Worm (Caenorhabditis elegans) whole organism, L1 larva: ENCODE results near the gene H03G16.1.

ENCODE experiments used
- C04F5.9 ChIP-seq: sonication (generic microtip); optimal IDR thresholded peaks from 2 replicates; lab custom pipeline; 2016; ENCODE audit warnings: missing genetic modification characterization, missing compliant biosample characterization
- C34B4.2 ChIP-seq: sonication (generic microtip); optimal IDR thresholded peaks from 2 replicates; lab custom pipeline; 2017; ENCODE audit warnings: mild to moderate bottlenecking, missing genetic modification characterization, missing compliant biosample characterization
- F16B12.6 ChIP-seq: fragments of 150-350 bp; optimal IDR thresholded peaks from 2 replicates; lab custom pipeline; 2014; ENCODE audit warnings: missing biosample characterization, missing genetic modification characterization
- Y116A8C.19 ChIP-seq: sonication (generic microtip); optimal IDR thresholded peaks from 2 replicates; lab custom pipeline; 2016; ENCODE audit warnings: missing compliant biosample characterization, missing genetic modification characterization, borderline replicate concordance
- aly-2 ChIP-seq: fragments of 150-350 bp; optimal IDR thresholded peaks from 2 replicates; lab custom pipeline; 2014; ENCODE audit warnings: missing biosample characterization, missing genetic modification characterization
- blmp-1 ChIP-seq: fragments of 150-350 bp; optimal IDR thresholded peaks from 2 replicates; lab custom pipeline; 2014; ENCODE audit warnings: missing biosample characterization, missing genetic modification characterization
- ceh-88 ChIP-seq: fragments of 200-800 bp; sonication (Bioruptor generic); IDR thresholded peaks from 2 replicates; pipeline ENCODE4 v1.3.6; 2022; ENCODE audit warnings: missing genetic modification characterization, missing compliant biosample characterization
- ces-1 ChIP-seq: fragments of 150-350 bp; optimal IDR thresholded peaks from 2 replicates; lab custom pipeline; 2014; ENCODE audit warnings: missing biosample characterization, missing genetic modification reagents, missing genetic modification characterization
- efl-1 ChIP-seq, 4 experiments: fragments of 150-350 bp; optimal IDR thresholded peaks in 3 of 4; peaks in 1 of 4; 1 replicate in 1 of 4; 2 replicates in 3 of 4; lab custom pipeline; 2014; ENCODE audit warnings: missing biosample characterization in 2 of 4, missing genetic modification characterization in 2 of 4, missing genetic modification reagents in 2 of 4
- efl-3 ChIP-seq: fragments of 200-800 bp; sonication (Bioruptor generic); optimal IDR thresholded peaks from 2 replicates; lab custom pipeline; 2018; ENCODE audit warnings: mild to moderate bottlenecking, missing genetic modification characterization, missing compliant biosample characterization
- egl-13 ChIP-seq: sonication (generic microtip); optimal IDR thresholded peaks from 2 replicates; lab custom pipeline; 2016; ENCODE audit warnings: missing genotype, missing genetic modification reagents, missing genetic modification characterization, missing compliant biosample characterization
- elt-2 ChIP-seq: sonication (generic microtip); optimal IDR thresholded peaks from 2 replicates; lab custom pipeline; 2016; ENCODE audit warnings: missing genetic modification characterization, mild to moderate bottlenecking, inconsistent platforms, missing compliant biosample characterization, missing genetic modification reagents
- elt-3 ChIP-seq, 6 experiments: fragments of 150-350 bp in 1 of 6; sonication (generic microtip); optimal IDR thresholded peaks; 2 replicates each; lab custom pipeline; 2017 to 2018; ENCODE audit warnings: missing biosample characterization in 6 of 6, missing genetic modification characterization in 6 of 6, inconsistent platforms in 1 of 6
- fkh-10 ChIP-seq: sonication (generic microtip); optimal IDR thresholded peaks from 2 replicates; lab custom pipeline; 2017; ENCODE audit warnings: missing biosample characterization, missing genetic modification reagents, missing genetic modification characterization
- fkh-4 ChIP-seq: sonication (generic microtip); optimal IDR thresholded peaks from 2 replicates; lab custom pipeline; 2016; ENCODE audit warnings: missing compliant biosample characterization, missing genetic modification characterization, borderline replicate concordance
- fkh-8 ChIP-seq: sonication (generic microtip); optimal IDR thresholded peaks from 2 replicates; lab custom pipeline; 2016; ENCODE audit warnings: mild to moderate bottlenecking, missing genetic modification characterization, missing compliant biosample characterization
- hpl-2 ChIP-seq: fragments of 150-350 bp; optimal IDR thresholded peaks from 2 replicates; lab custom pipeline; 2014; ENCODE audit warnings: missing biosample characterization, missing genetic modification reagents, missing genetic modification characterization
- irx-1 ChIP-seq: sonication (generic microtip); optimal IDR thresholded peaks from 2 replicates; lab custom pipeline; 2016; ENCODE audit warnings: missing genetic modification characterization, missing compliant biosample characterization
- jun-1 ChIP-seq: fragments of 150-350 bp; optimal IDR thresholded peaks from 2 replicates; lab custom pipeline; 2014; ENCODE audit warnings: missing biosample characterization, missing genetic modification reagents, missing genetic modification characterization
- lin-35 ChIP-seq, 2 experiments: fragments of 150-350 bp; optimal IDR thresholded peaks; 2 replicates each; lab custom pipeline; 2014; ENCODE audit warnings: missing biosample characterization in 2 of 2, missing genetic modification characterization in 2 of 2, missing genetic modification reagents in 2 of 2
- lin-39 ChIP-seq: fragments of 150-350 bp; optimal IDR thresholded peaks from 2 replicates; lab custom pipeline; 2014; ENCODE audit warnings: missing biosample characterization, missing genetic modification reagents, missing genetic modification characterization
- lsy-2 ChIP-seq, 2 experiments: fragments of 150-350 bp; optimal IDR thresholded peaks; 2 replicates each; lab custom pipeline; 2014; ENCODE audit warnings: missing biosample characterization in 2 of 2, missing genetic modification characterization in 2 of 2
- mab-9 ChIP-seq: fragments of 200-800 bp; sonication (Bioruptor generic); IDR thresholded peaks from 2 replicates; pipeline ENCODE4 v1.3.6; 2022; ENCODE audit warnings: missing genetic modification reagents, missing genetic modification characterization, missing compliant biosample characterization
- nhr-12 ChIP-seq: sonication (generic microtip); optimal IDR thresholded peaks from 2 replicates; lab custom pipeline; 2017; ENCODE audit warnings: missing biosample characterization, missing genetic modification characterization
- nhr-19 ChIP-seq: fragments of 200-800 bp; sonication (Bioruptor generic); conservative IDR thresholded peaks from 2 replicates; pipeline ENCODE4 v1.3.6; 2022; ENCODE audit warnings: missing genetic modification characterization, missing compliant biosample characterization
- nhr-20 ChIP-seq: sonication (generic microtip); optimal IDR thresholded peaks from 2 replicates; lab custom pipeline; 2016; ENCODE audit warnings: mild to moderate bottlenecking, missing genetic modification characterization, missing compliant biosample characterization
- nhr-237 ChIP-seq: fragments of 150-350 bp; optimal IDR thresholded peaks from 2 replicates; lab custom pipeline; 2014; ENCODE audit warnings: missing biosample characterization, missing genetic modification characterization
- nhr-28 ChIP-seq: fragments of 150-350 bp; optimal IDR thresholded peaks from 2 replicates; lab custom pipeline; 2014; ENCODE audit warnings: missing biosample characterization, missing genetic modification characterization
- nhr-47 ChIP-seq: sonication (generic microtip); optimal IDR thresholded peaks from 2 replicates; lab custom pipeline; 2016; ENCODE audit warnings: mild to moderate bottlenecking, missing genetic modification characterization, moderate library complexity, missing compliant biosample characterization
- pax-3 ChIP-seq: fragments of 200-800 bp; sonication (Bioruptor generic); optimal IDR thresholded peaks from 2 replicates; lab custom pipeline; 2018; ENCODE audit warnings: mild to moderate bottlenecking, missing genetic modification characterization, moderate library complexity, missing compliant biosample characterization
- skn-1 ChIP-seq: fragments of 150-350 bp; optimal IDR thresholded peaks from 2 replicates; lab custom pipeline; 2014; ENCODE audit warnings: missing biosample characterization, missing genetic modification characterization
- snpc-4 ChIP-seq: fragments of 150-350 bp; optimal IDR thresholded peaks from 2 replicates; lab custom pipeline; 2014; ENCODE audit warnings: missing biosample characterization, missing genetic modification characterization
- sox-4 ChIP-seq: sonication (generic microtip); optimal IDR thresholded peaks from 2 replicates; lab custom pipeline; 2016; ENCODE audit warnings: missing genetic modification characterization, missing compliant biosample characterization
- sptf-1 ChIP-seq: fragments of 150-350 bp; optimal IDR thresholded peaks from 2 replicates; lab custom pipeline; 2014; ENCODE audit warnings: missing biosample characterization, missing genetic modification characterization
- sup-37 ChIP-seq: fragments of 200-800 bp; sonication (Bioruptor generic); optimal IDR thresholded peaks from 2 replicates; lab custom pipeline; 2018; ENCODE audit warnings: mild to moderate bottlenecking, missing genetic modification characterization, missing compliant biosample characterization
- swsn-7 ChIP-seq: sonication (generic microtip); optimal IDR thresholded peaks from 2 replicates; lab custom pipeline; 2016; ENCODE audit warnings: missing genetic modification characterization, missing compliant biosample characterization
- unc-30 ChIP-seq: sonication (generic microtip); optimal IDR thresholded peaks from 2 replicates; lab custom pipeline; 2017; ENCODE audit warnings: missing biosample characterization, missing genetic modification characterization
- vab-15 ChIP-seq: sonication (generic microtip); optimal IDR thresholded peaks from 2 replicates; lab custom pipeline; 2017; ENCODE audit warnings: missing genotype, mild to moderate bottlenecking, missing genetic modification characterization, missing compliant biosample characterization
- xbp-1 ChIP-seq: sonication (generic microtip); optimal IDR thresholded peaks from 2 replicates; lab custom pipeline; 2016; ENCODE audit warnings: missing genetic modification characterization, missing compliant biosample characterization
- zip-4 ChIP-seq: fragments of 200-800 bp; sonication (Bioruptor generic); optimal IDR thresholded peaks from 2 replicates; lab custom pipeline; 2018; ENCODE audit warnings: mild to moderate bottlenecking, missing genetic modification characterization, moderate library complexity, missing compliant biosample characterization
- ztf-4 ChIP-seq: fragments of 150-350 bp; optimal IDR thresholded peaks from 2 replicates; lab custom pipeline; 2014; ENCODE audit warnings: missing biosample characterization, missing genetic modification characterization

Gene H03G16.1

ce11 chrX:15034787-15035186 is 18.9 kb upstream of the H03G16.1 start, which contains the start of gene dsc-1:
TSS of gene dsc-1 (minus strand) at chrX:15034832.
- TF ChIP-seq hpl-2 (GFP tag; lab: Kevin White, UChicago) (no peak), nhr-47 (tag; lab: Kevin White, UChicago) (peak; percentile 1), fkh-4 (tag; lab: Kevin White, UChicago) (peak; percentile 62), lin-39 (tag; lab: Kevin White, UChicago) (no peak), lsy-2 (tag; optimal IDR thresholded peaks at IDR 0.05; lab: Kevin White, UChicago) (no peak), sox-4 (tag; lab: Kevin White, UChicago) (no peak), nhr-28 (tag; lab: Kevin White, UChicago) (no peak), skn-1 (tag; lab: Kevin White, UChicago) (no peak), nhr-12 (no peak), efl-3 (GFP tag; lab: Kevin White, UChicago) (no peak), pax-3 (tag; lab: Kevin White, UChicago) (peak; percentile 72), xbp-1 (tag; lab: Kevin White, UChicago) (no peak), zip-4 (GFP tag; lab: Kevin White, UChicago) (no peak), mab-9 (GFP tag; lab: Robert Waterston, UW) (no peak), fkh-8 (tag; lab: Kevin White, UChicago) (no peak), elt-3 (tag; optimal IDR thresholded peaks at IDR 0.05; lab: Kevin White, UChicago) (no peak), sup-37 (no peak), irx-1 (tag; lab: Kevin White, UChicago) (no peak), elt-2 (no peak), snpc-4 (no peak), jun-1 (no peak), lin-35 (GFP tag; optimal IDR thresholded peaks at IDR 0.05; lab: Kevin White, UChicago) (no peak), swsn-7 (no peak)

- TF ChIP-seq vab-15 (tag; lab: Kevin White, UChicago) (no peak), ceh-88 (GFP tag; lab: Robert Waterston, UW) (no peak), nhr-19 (GFP tag; lab: Robert Waterston, UW) (no peak), nhr-28 (tag; lab: Kevin White, UChicago) (no peak), C04F5.9 (tag; lab: Kevin White, UChicago) (no peak), unc-30 (no peak), egl-13 (tag; lab: Kevin White, UChicago) (no peak), jun-1 (no peak), fkh-10 (no peak), swsn-7 (no peak), irx-1 (tag; lab: Kevin White, UChicago) (no peak), lsy-2 (tag; optimal IDR thresholded peaks at IDR 0.05; lab: Kevin White, UChicago) (no peak), aly-2 (tag; lab: Kevin White, UChicago) (no peak), nhr-12 (no peak), skn-1 (tag; lab: Kevin White, UChicago) (no peak), Y116A8C.19 (no peak), ces-1 (GFP tag; lab: Kevin White, UChicago) (no peak), C34B4.2 (tag; lab: Kevin White, UChicago) (no peak), blmp-1 (tag; lab: Kevin White, UChicago) (no peak), nhr-237 (no peak)
Measured at ce11 chrX:15035748-15036147, 17.9 kb upstream of the H03G16.1 start.

- TF ChIP-seq irx-1 (tag; lab: Kevin White, UChicago) = no peak
- no peak for TF ChIP-seq ces-1 (GFP tag; lab: Kevin White, UChicago)
- no peak for TF ChIP-seq efl-1 (optimal IDR thresholded peaks at IDR 0.05; lab: Kevin White, UChicago)
- peak in 1 of 2 experiments; percentile 38 for TF ChIP-seq efl-1 (GFP tag; optimal IDR thresholded peaks at IDR 0.05 in 1 of 2; lab: Kevin White, UChicago)
- TF ChIP-seq sptf-1 (tag; lab: Kevin White, UChicago) = no peak
- TF ChIP-seq sox-4 (tag; lab: Kevin White, UChicago) = no peak
- no peak for TF ChIP-seq ztf-4
- TF ChIP-seq F16B12.6 (tag; lab: Kevin White, UChicago) = no peak
- TF ChIP-seq efl-3 (GFP tag; lab: Kevin White, UChicago) = no peak
- no peak for TF ChIP-seq nhr-20 (tag; lab: Kevin White, UChicago)
Measured at ce11 chrX:15036287-15036686, 17.4 kb upstream of the H03G16.1 start.
